Fruit fly (Drosophila melanogaster) whole organism, embryonic: Measurements from ENCODE around the gene CG33514.

Source experiments
- Aef1 ChIP-seq: fragments of 200-800 bp; sonication (Bioruptor generic); IDR thresholded peaks from 3 replicates; pipeline ENCODE4 v1.3.6; 2022; ENCODE audit warnings: missing biosample characterization, missing genetic modification characterization
- B-H1 ChIP-seq: fragments of 200-800 bp; sonication (Bioruptor generic); IDR thresholded peaks from 3 replicates; pipeline ENCODE4 v1.3.6; 2022; ENCODE audit warnings: missing biosample characterization, missing genetic modification characterization
- CG1024 ChIP-seq: fragments of 200-800 bp; sonication (Bioruptor generic); IDR thresholded peaks from 2 replicates; pipeline ENCODE4 v1.3.6; 2022; ENCODE audit warnings: missing biosample characterization, missing genetic modification characterization
- CG10321 ChIP-seq: fragments of 200-800 bp; sonication (Bioruptor generic); IDR thresholded peaks from 2 replicates; pipeline ENCODE4 v1.3.6; 2022; ENCODE audit warnings: missing biosample characterization, missing genetic modification characterization
- CG10462 ChIP-seq: fragments of 200-800 bp; sonication (Bioruptor generic); optimal IDR thresholded peaks from 2 replicates; lab custom pipeline; 2016; ENCODE audit warnings: missing biosample characterization, missing genetic modification characterization
- CG12769 ChIP-seq: fragments of 200-800 bp; sonication (Bioruptor generic); optimal IDR thresholded peaks from 2 replicates; lab custom pipeline; 2019; ENCODE audit warnings: missing biosample characterization, mild to moderate bottlenecking, missing genetic modification characterization, moderate library complexity
- CG1529 ChIP-seq: fragments of 200-800 bp; sonication (Bioruptor generic); optimal IDR thresholded peaks from 3 replicates; lab custom pipeline; 2018; ENCODE audit warnings: missing biosample characterization, missing genetic modification characterization
- CG1602 ChIP-seq: fragments of 200-800 bp; sonication (Bioruptor generic); optimal IDR thresholded peaks from 3 replicates; lab custom pipeline; 2016; ENCODE audit warnings: missing biosample characterization, missing genetic modification characterization
- CG1647 ChIP-seq: fragments of 200-800 bp; sonication (Bioruptor generic); optimal IDR thresholded peaks from 3 replicates; lab custom pipeline; 2016; ENCODE audit warnings: missing biosample characterization, missing genetic modification characterization
- CG16813 ChIP-seq: fragments of 200-800 bp; sonication (Bioruptor generic); IDR thresholded peaks from 3 replicates; pipeline ENCODE4 v1.3.6; 2022; ENCODE audit warnings: missing biosample characterization, missing genetic modification characterization; ENCODE audit not compliant: partially characterized antibody
- CG16815 ChIP-seq: fragments of 200-800 bp; sonication (Bioruptor generic); optimal IDR thresholded peaks from 3 replicates; lab custom pipeline; 2017; ENCODE audit warnings: missing biosample characterization, mild to moderate bottlenecking, missing genetic modification characterization
- CG17328 ChIP-seq: fragments of 200-800 bp; sonication (Bioruptor generic); IDR thresholded peaks from 2 replicates; pipeline ENCODE4 v1.3.6; 2022; ENCODE audit warnings: missing biosample characterization, missing genetic modification characterization
- CG1792 ChIP-seq: fragments of 200-800 bp; sonication (Bioruptor generic); optimal IDR thresholded peaks from 2 replicates; lab custom pipeline; 2016; ENCODE audit warnings: missing biosample characterization, missing genetic modification characterization
- CG18599 ChIP-seq: fragments of 200-800 bp; sonication (Bioruptor generic); optimal IDR thresholded peaks from 3 replicates; lab custom pipeline; 2017; ENCODE audit warnings: missing biosample characterization, missing genetic modification characterization, mild to moderate bottlenecking, moderate library complexity, missing genetic modification reagents
- CG2199 ChIP-seq: fragments of 200-800 bp; sonication (Bioruptor generic); IDR thresholded peaks from 3 replicates; pipeline ENCODE4 v1.3.6; 2022; ENCODE audit warnings: missing biosample characterization, missing genetic modification characterization
- CG3281 ChIP-seq: fragments of 200-800 bp; sonication (Bioruptor generic); optimal IDR thresholded peaks from 3 replicates; lab custom pipeline; 2017; ENCODE audit warnings: missing biosample characterization, mild to moderate bottlenecking, missing genetic modification characterization
- CG4282 ChIP-seq: fragments of 200-800 bp; sonication (Bioruptor generic); optimal IDR thresholded peaks from 2 replicates; lab custom pipeline; 2016; ENCODE audit warnings: missing biosample characterization, missing genetic modification characterization
- CG4328 ChIP-seq: fragments of 200-800 bp; sonication (Bioruptor generic); optimal IDR thresholded peaks from 3 replicates; lab custom pipeline; 2017; ENCODE audit warnings: missing biosample characterization, missing genetic modification reagents, missing genetic modification characterization
- CG6254 ChIP-seq: fragments of 200-800 bp; sonication (Bioruptor generic); optimal IDR thresholded peaks from 3 replicates; lab custom pipeline; 2017; ENCODE audit warnings: mild to moderate bottlenecking, missing biosample characterization, missing genetic modification reagents, missing genetic modification characterization
- CG6272 ChIP-seq: fragments of 200-800 bp; sonication (Bioruptor generic); IDR thresholded peaks from 2 replicates; pipeline ENCODE4 v1.3.6; 2022; ENCODE audit warnings: missing biosample characterization, missing genetic modification characterization
- CG7987 ChIP-seq: fragments of 200-800 bp; sonication (Bioruptor generic); optimal IDR thresholded peaks from 2 replicates; lab custom pipeline; 2018; ENCODE audit warnings: missing biosample characterization, mild to moderate bottlenecking, missing genetic modification characterization, moderate library complexity
- CG9817 ChIP-seq: fragments of 200-800 bp; sonication (Bioruptor generic); optimal IDR thresholded peaks from 2 replicates; lab custom pipeline; 2018; ENCODE audit warnings: missing biosample characterization, mild to moderate bottlenecking, missing genetic modification characterization, moderate library complexity
- CG9876 ChIP-seq: fragments of 200-800 bp; sonication (Bioruptor generic); optimal IDR thresholded peaks from 2 replicates; lab custom pipeline; 2016; ENCODE audit warnings: missing biosample characterization, missing genetic modification characterization
- CTCF ChIP-seq: fragments of 200-800 bp; sonication (Bioruptor generic); optimal IDR thresholded peaks from 2 replicates; lab custom pipeline; 2017; ENCODE audit warnings: missing biosample characterization, mild to moderate bottlenecking, missing genetic modification characterization, moderate library complexity
- Dip2 ChIP-seq: fragments of 200-800 bp; sonication (Bioruptor generic); IDR thresholded peaks from 2 replicates; pipeline ENCODE4 v1.3.6; 2022; ENCODE audit warnings: missing biosample characterization, missing genetic modification characterization
- GATAe ChIP-seq: fragments of 200-800 bp; sonication (Bioruptor generic); conservative IDR thresholded peaks from 2 replicates; pipeline ENCODE4 v1.3.6; 2022; ENCODE audit warnings: missing biosample characterization, missing genetic modification characterization
- Hmr ChIP-seq: fragments of 200-800 bp; sonication (Bioruptor generic); optimal IDR thresholded peaks from 3 replicates; lab custom pipeline; 2017; ENCODE audit warnings: mild to moderate bottlenecking, missing biosample characterization, missing genetic modification reagents, missing genetic modification characterization
- Hr3 ChIP-seq: fragments of 200-800 bp; sonication (Bioruptor generic); optimal IDR thresholded peaks from 3 replicates; lab custom pipeline; 2016; ENCODE audit warnings: missing biosample characterization, missing genetic modification characterization
- Hsf ChIP-seq: fragments of 200-800 bp; sonication (Bioruptor generic); optimal IDR thresholded peaks from 3 replicates; lab custom pipeline; 2016; ENCODE audit warnings: missing biosample characterization, missing genetic modification characterization
- Mrtf ChIP-seq: fragments of 200-800 bp; sonication (Bioruptor generic); IDR thresholded peaks from 3 replicates; pipeline ENCODE4 v1.3.6; 2022; ENCODE audit warnings: missing biosample characterization, missing genetic modification characterization
- Side ChIP-seq: fragments of 200-800 bp; sonication (Bioruptor generic); optimal IDR thresholded peaks from 2 replicates; lab custom pipeline; 2016; ENCODE audit warnings: missing biosample characterization, missing genetic modification characterization
- Sin3A ChIP-seq: fragments of >200 bp; optimal IDR thresholded peaks from 2 replicates; lab custom pipeline; 2018
- ase ChIP-seq: fragments of 200-800 bp; sonication (Bioruptor generic); IDR thresholded peaks from 3 replicates; pipeline ENCODE4 v1.3.6; 2022; ENCODE audit warnings: missing biosample characterization, missing genetic modification characterization
- az2 ChIP-seq: fragments of 200-800 bp; sonication (Bioruptor generic); optimal IDR thresholded peaks from 3 replicates; lab custom pipeline; 2016; ENCODE audit warnings: missing biosample characterization, missing genetic modification characterization
- cad ChIP-seq: fragments of >200 bp; optimal IDR thresholded peaks from 2 replicates; lab custom pipeline; 2017; ENCODE audit warnings: missing biosample characterization, missing genetic modification characterization
- corto ChIP-seq: fragments of 200-800 bp; sonication (Bioruptor generic); optimal IDR thresholded peaks from 2 replicates; lab custom pipeline; 2016; ENCODE audit warnings: missing biosample characterization, mild to moderate bottlenecking, missing genetic modification characterization, moderate library complexity
- croc ChIP-seq: fragments of 200-800 bp; sonication (Bioruptor generic); conservative IDR thresholded peaks from 3 replicates; pipeline ENCODE4 v1.3.6; 2022; ENCODE audit warnings: missing biosample characterization, missing genetic modification characterization
- fd102C ChIP-seq: fragments of 200-800 bp; sonication (Bioruptor generic); optimal IDR thresholded peaks from 2 replicates; lab custom pipeline; 2018; ENCODE audit warnings: missing biosample characterization, mild to moderate bottlenecking, missing genetic modification characterization, moderate library complexity
- fru ChIP-seq: fragments of >200 bp; optimal IDR thresholded peaks from 2 replicates; lab custom pipeline; 2017
- gcm2 ChIP-seq: fragments of 200-800 bp; sonication (Bioruptor generic); optimal IDR thresholded peaks from 2 replicates; lab custom pipeline; 2016; ENCODE audit warnings: missing biosample characterization, missing genetic modification characterization
- klu ChIP-seq: fragments of 200-800 bp; sonication (Bioruptor generic); IDR thresholded peaks from 2 replicates; pipeline ENCODE4 v1.3.6; 2022; ENCODE audit warnings: missing biosample characterization, missing genetic modification characterization
- nerfin-2 ChIP-seq: fragments of 200-800 bp; sonication (Bioruptor generic); IDR thresholded peaks from 2 replicates; pipeline ENCODE4 v1.3.6; 2022; ENCODE audit warnings: missing biosample characterization, missing genetic modification characterization; ENCODE audit not compliant: partially characterized antibody
- peb ChIP-seq: fragments of 200-800 bp; sonication (Bioruptor generic); IDR thresholded peaks from 2 replicates; pipeline ENCODE4 v1.3.6; 2022; ENCODE audit warnings: missing biosample characterization, missing genetic modification characterization
- pho ChIP-seq: fragments of 200-800 bp; sonication (Bioruptor generic); optimal IDR thresholded peaks from 2 replicates; lab custom pipeline; 2016; ENCODE audit warnings: missing biosample characterization, missing genetic modification characterization
- pros ChIP-seq: fragments of 200-800 bp; sonication (Bioruptor generic); optimal IDR thresholded peaks from 3 replicates; lab custom pipeline; 2019; ENCODE audit warnings: missing biosample characterization, mild to moderate bottlenecking, missing genetic modification characterization, moderate library complexity
- slp2 ChIP-seq: fragments of 200-800 bp; sonication (Bioruptor generic); optimal IDR thresholded peaks from 2 replicates; lab custom pipeline; 2016; ENCODE audit warnings: missing biosample characterization, missing genetic modification characterization
- stwl ChIP-seq: fragments of 200-800 bp; sonication (Bioruptor generic); optimal IDR thresholded peaks from 3 replicates; lab custom pipeline; 2018; ENCODE audit warnings: missing biosample characterization, mild to moderate bottlenecking, missing genetic modification characterization, moderate library complexity
- tio ChIP-seq: fragments of 200-800 bp; sonication (Bioruptor generic); optimal IDR thresholded peaks from 2 replicates; lab custom pipeline; 2017; ENCODE audit warnings: missing biosample characterization, missing genetic modification characterization, inconsistent platforms
- trh ChIP-seq: fragments of 200-800 bp; sonication (Bioruptor generic); optimal IDR thresholded peaks from 2 replicates; lab custom pipeline; 2016; ENCODE audit warnings: missing biosample characterization, missing genetic modification characterization
- usp ChIP-seq: fragments of >200 bp; optimal IDR thresholded peaks from 2 replicates; lab custom pipeline; 2017; ENCODE audit warnings: missing biosample characterization, missing genetic modification characterization
- vfl ChIP-seq: fragments of 200-800 bp; sonication (Bioruptor generic); optimal IDR thresholded peaks from 2 replicates; lab custom pipeline; 2016; ENCODE audit warnings: missing biosample characterization, missing genetic modification characterization
- zen2 ChIP-seq: fragments of 200-800 bp; sonication (Bioruptor generic); IDR thresholded peaks from 3 replicates; pipeline ENCODE4 v1.3.6; 2022; ENCODE audit warnings: missing biosample characterization, missing genetic modification characterization; ENCODE audit not compliant: partially characterized antibody

The CG33514 gene

dm6 chr3L:4406653-4407257, 41.5 kb downstream of the CG33514 start, which contains the start of gene TP53INP (continued):
- TF ChIP-seq CG6272 (0 out of 2 replicates have a peak, but pooled peaks have one; percentile 20), Side (GFP tag; lab: Kevin White, UChicago) (peak; percentile 65), Hsf (GFP tag; lab: Kevin White, UChicago) (peak; percentile 86), cad (GFP tag; lab: Kevin White, UChicago) (no peak), CG1602 (GFP tag; lab: Kevin White, UChicago) (peak; percentile 88), CG9817 (tag; lab: Kevin White, UChicago) (peak; percentile 83), vfl (GFP tag; lab: Kevin White, UChicago) (peak; percentile 47), Sin3A (lab: Kevin White, UChicago) (no peak), CG16815 (GFP tag; lab: Kevin White, UChicago) (peak; percentile 77), tio (GFP tag; lab: Kevin White, UChicago) (peak; percentile 90), CG17328 (GFP tag; lab: Robert Waterston, UW) (peak; percentile 74), B-H1 (peak; percentile 48; the same call in 2 of the 3 replicates), zen2 (GFP tag; lab: Robert Waterston, UW) (no peak), CG16813 (peak; percentile 29; the same call in 1 of the 3 replicates), Aef1 (GFP tag; lab: Robert Waterston, UW) (peak; percentile 52; the same call in 2 of the 3 replicates), Hmr (GFP tag; lab: Kevin White, UChicago) (peak; percentile 92), CG1024 (GFP tag; lab: Robert Waterston, UW) (0 out of 2 replicates have a peak, but pooled peaks have one; percentile 15), peb (peak; percentile 64), corto (peak; percentile 61), stwl (tag; lab: Kevin White, UChicago) (peak; percentile 8), pros (GFP tag; lab: Kevin White, UChicago) (peak; percentile 30), CG1529 (GFP tag; lab: Kevin White, UChicago) (peak; percentile 83), Dip2 (GFP tag; lab: Robert Waterston, UW) (no peak), gcm2 (GFP tag; lab: Kevin White, UChicago) (no peak), Hr3 (GFP tag; lab: Kevin White, UChicago) (peak; percentile 88), CG3281 (GFP tag; lab: Kevin White, UChicago) (peak; percentile 89), croc (GFP tag; lab: Robert Waterston, UW) (peak; percentile 75), CG12769 (tag; lab: Kevin White, UChicago) (peak; percentile 52), Mrtf (GFP tag; lab: Robert Waterston, UW) (no peak; the same call in 2 of the 3 replicates), CG7987 (GFP tag; lab: Kevin White, UChicago) (peak; percentile 47), fru (lab: Kevin White, UChicago) (no peak), CG4328 (GFP tag; lab: Kevin White, UChicago) (peak; percentile 77), CTCF (GFP tag; lab: Kevin White, UChicago) (peak; percentile 33), klu (GFP tag; lab: Robert Waterston, UW) (peak; percentile 69; the same call in 1 of the 2 replicates), CG10321 (GFP tag; lab: Robert Waterston, UW) (no peak), CG1647 (GFP tag; lab: Kevin White, UChicago) (peak; percentile 41), CG18599 (peak; percentile 92), usp (GFP tag; lab: Kevin White, UChicago) (no peak), CG1792 (GFP tag; lab: Kevin White, UChicago) (peak; percentile 69), trh (GFP tag; lab: Kevin White, UChicago) (peak; percentile 79), CG10462 (GFP tag; lab: Kevin White, UChicago) (peak; percentile 84), slp2 (GFP tag; lab: Kevin White, UChicago) (peak; percentile 69), fd102C (GFP tag; lab: Kevin White, UChicago) (peak; percentile 52), CG2199 (0 out of 3 replicates have a peak, but pooled peaks have one; percentile 43), GATAe (GFP tag; lab: Robert Waterston, UW) (no peak), nerfin-2 (GFP tag; lab: Robert Waterston, UW) (no peak), az2 (peak; percentile 91), CG6254 (GFP tag; lab: Kevin White, UChicago) (peak; percentile 76), CG4282 (GFP tag; lab: Kevin White, UChicago) (no peak), pho (GFP tag; lab: Kevin White, UChicago) (peak; percentile 73), ase (peak; percentile 48; the same call in 2 of the 3 replicates), CG9876 (GFP tag; lab: Kevin White, UChicago) (peak; percentile 23)
